Worm (Caenorhabditis elegans): Measurements from ENCODE around the gene str-136.

The str-136 gene

DNA sequence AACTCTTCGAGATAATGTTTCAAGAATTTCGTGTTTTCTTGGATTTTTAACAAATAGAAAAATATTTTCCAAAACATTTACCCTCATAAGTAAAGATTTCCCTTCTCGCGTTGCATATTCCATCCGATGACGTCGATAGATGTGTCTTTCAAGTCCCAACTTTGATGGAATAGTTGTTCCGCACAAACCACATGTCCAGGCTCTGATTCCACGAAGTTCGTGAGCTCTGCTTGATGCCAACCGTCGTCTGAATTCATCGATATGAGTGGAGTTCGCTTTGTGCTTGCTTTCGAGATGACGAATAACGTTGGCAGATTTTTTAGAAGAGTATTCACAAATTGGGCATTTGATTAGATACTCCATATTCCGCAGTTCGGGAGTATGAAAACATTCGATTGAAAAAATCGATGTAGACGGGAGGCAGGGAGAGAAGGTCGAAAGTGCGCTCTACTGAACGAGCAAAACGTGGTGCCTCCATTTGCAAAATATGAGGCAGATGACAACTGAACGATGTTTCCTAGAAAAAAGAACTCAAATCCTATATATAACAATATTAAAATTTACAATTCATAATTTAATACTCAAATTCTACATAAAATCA lies 22.3 kb upstream of the str-136 start, which contains the start of gene W02D7.6 (continued):
- peak in 2 of 3 experiments; percentile 13 to 57 for TF ChIP-seq dpl-1 (GFP tag; optimal IDR thresholded peaks at IDR 0.05)
- TF ChIP-seq ama-1 (optimal IDR thresholded peaks at IDR 0.05): peak; percentile 13
- TF ChIP-seq elt-3 (tag; optimal IDR thresholded peaks at IDR 0.05): no peak
- TF ChIP-seq nhr-47 (tag; optimal IDR thresholded peaks at IDR 0.05): peak; percentile 25
- TF ChIP-seq nhr-237 (tag; optimal IDR thresholded peaks at IDR 0.05): no peak
- no peak for TF ChIP-seq sptf-1 (tag; optimal IDR thresholded peaks at IDR 0.05)

DNA sequence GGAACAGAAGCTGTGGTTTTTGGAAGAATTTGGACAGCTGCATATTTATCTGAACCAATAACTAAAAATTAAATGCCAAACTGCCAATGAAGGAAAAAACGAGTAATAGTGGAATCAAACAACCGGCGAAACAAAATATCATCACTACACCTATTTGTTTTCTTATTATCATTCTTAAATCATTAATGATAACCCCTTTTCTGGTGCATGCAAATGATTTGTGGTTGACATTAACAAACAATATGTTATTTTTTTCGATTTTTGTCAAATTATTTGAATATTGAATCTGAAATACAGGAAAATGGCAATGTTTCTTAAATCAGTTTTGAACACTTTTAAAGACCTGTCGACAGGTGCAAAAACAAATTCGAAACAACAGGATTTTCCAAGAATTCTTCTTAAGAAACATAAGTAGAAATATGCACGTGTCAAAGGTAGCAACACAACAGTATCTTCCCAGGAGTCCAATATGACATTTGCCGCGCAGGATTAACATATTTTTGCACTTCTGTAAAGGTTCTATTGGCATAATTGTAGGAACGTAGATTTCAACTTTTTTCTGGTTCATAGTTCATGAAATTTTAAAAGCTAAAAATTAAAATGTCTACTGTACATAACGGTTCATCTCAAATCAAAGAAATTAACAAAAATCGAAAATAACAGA lies 20.6 kb upstream of the str-136 start, which contains the start of gene W02D7.5:
TSS of gene W02D7.5 (minus strand) at position 51 of the 664 bp plus-strand sequence.
- no peak for TF ChIP-seq vab-15 (tag; optimal IDR thresholded peaks at IDR 0.05)
- TF ChIP-seq alr-1 (tag; optimal IDR thresholded peaks at IDR 0.05; ENCODE audit: borderline replicate concordance): no peak
- TF ChIP-seq unc-86 (tag; optimal IDR thresholded peaks at IDR 0.05): no peak
- TF ChIP-seq efl-1 (optimal IDR thresholded peaks at IDR 0.05): no peak
- TF ChIP-seq efl-1 (GFP tag; optimal IDR thresholded peaks at IDR 0.05 in 1 of 2): peak in 1 of 2 experiments; percentile 69
- peak; percentile 68 for TF ChIP-seq hlh-4 (tag; optimal IDR thresholded peaks at IDR 0.05)
- no peak for TF ChIP-seq skn-1 (tag; optimal IDR thresholded peaks at IDR 0.05)
- no peak for TF ChIP-seq zip-4 (GFP tag; optimal IDR thresholded peaks at IDR 0.05)
- no peak for TF ChIP-seq unc-30 (tag; optimal IDR thresholded peaks at IDR 0.05)

DNA sequence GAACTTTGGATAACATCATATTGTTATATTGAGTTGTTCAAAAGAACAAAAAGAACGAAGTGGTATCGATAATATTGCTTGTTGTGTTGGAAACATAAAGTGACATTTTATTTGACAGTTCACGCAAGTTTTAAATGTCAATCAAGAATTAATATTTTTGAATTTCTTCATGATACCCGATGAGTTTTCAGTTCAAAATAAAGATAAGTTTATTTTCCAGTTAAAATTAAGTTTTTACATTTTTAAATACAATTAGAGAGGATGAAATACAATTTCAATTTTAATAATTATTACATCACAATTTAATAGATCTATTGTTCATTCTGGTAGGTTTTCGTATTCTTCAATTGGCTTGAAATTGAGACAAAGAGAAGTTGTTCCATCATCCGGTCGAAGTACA lies 18.8 kb upstream of the str-136 start, which contains the start of gene W02D7.4:
TSS of gene W02D7.4 (minus strand) at position 101 of the 400 bp plus-strand sequence.
- TF ChIP-seq Y116A8C.19 (tag; optimal IDR thresholded peaks at IDR 0.05; ENCODE audit: borderline replicate concordance): no peak
- TF ChIP-seq zip-4 (GFP tag; optimal IDR thresholded peaks at IDR 0.05): no peak
- TF ChIP-seq unc-30 (tag; optimal IDR thresholded peaks at IDR 0.05): no peak
- no peak for TF ChIP-seq aly-2 (tag; optimal IDR thresholded peaks at IDR 0.05)
- no peak for TF ChIP-seq sup-37 (GFP tag; optimal IDR thresholded peaks at IDR 0.05)
- TF ChIP-seq pag-3 (tag; optimal IDR thresholded peaks at IDR 0.05; ENCODE audit: borderline replicate concordance, insufficient read depth): no peak
- no peak for TF ChIP-seq egl-27 (tag; optimal IDR thresholded peaks at IDR 0.05)
- TF ChIP-seq nhr-20 (tag; optimal IDR thresholded peaks at IDR 0.05): no peak
- TF ChIP-seq blmp-1 (tag; optimal IDR thresholded peaks at IDR 0.05): no peak
- TF ChIP-seq mab-9 (GFP tag; IDR thresholded peaks at IDR 0.05): no peak
- no peak for TF ChIP-seq hlh-17 (GFP tag; optimal IDR thresholded peaks at IDR 0.05; ENCODE audit: borderline replicate concordance)
- TF ChIP-seq sox-4 (tag; optimal IDR thresholded peaks at IDR 0.05): no peak
- TF ChIP-seq jun-1 (tag; optimal IDR thresholded peaks at IDR 0.05): no peak
- no peak for TF ChIP-seq fkh-10 (GFP tag; optimal IDR thresholded peaks at IDR 0.05)
- TF ChIP-seq lir-3 (tag; optimal IDR thresholded peaks at IDR 0.05; ENCODE audit: poor library complexity): no peak

DNA sequence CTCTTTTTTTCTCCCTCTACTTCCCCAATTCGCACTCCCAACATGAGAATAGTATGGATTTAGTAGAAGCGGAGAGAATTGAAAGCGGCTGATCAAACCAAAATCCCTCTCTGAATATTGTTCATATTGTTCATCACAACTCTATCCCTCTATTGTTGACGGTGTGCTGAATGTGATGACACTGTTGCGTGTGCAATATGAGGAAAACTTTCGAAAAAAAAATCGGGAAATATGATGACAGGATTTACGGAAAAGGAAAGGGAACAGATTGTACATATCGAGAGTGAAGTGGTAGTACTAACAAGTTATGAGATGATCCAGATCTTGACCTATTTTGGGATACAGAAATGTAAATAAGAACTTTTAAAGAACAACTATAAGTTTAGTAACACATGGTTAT lies 17.1 kb upstream of the str-136 start, which contains the start of gene smex-1:
TSS of gene smex-1 (minus strand) at position 101 of the 400 bp plus-strand sequence.
- no peak for TF ChIP-seq skn-1 (tag; optimal IDR thresholded peaks at IDR 0.05)
- no peak for TF ChIP-seq efl-3 (GFP tag; optimal IDR thresholded peaks at IDR 0.05)
- no peak for TF ChIP-seq Y116A8C.19 (tag; optimal IDR thresholded peaks at IDR 0.05; ENCODE audit: borderline replicate concordance)
- TF ChIP-seq zag-1 (tag; optimal IDR thresholded peaks at IDR 0.05): no peak
- no peak for TF ChIP-seq nhr-84 (tag; optimal IDR thresholded peaks at IDR 0.05)
- no peak for TF ChIP-seq nhr-77 (tag; optimal IDR thresholded peaks at IDR 0.05)
- no peak for TF ChIP-seq sptf-1 (tag; optimal IDR thresholded peaks at IDR 0.05)
- no peak for TF ChIP-seq unc-30 (tag; optimal IDR thresholded peaks at IDR 0.05)
- TF ChIP-seq dsc-1 (tag; optimal IDR thresholded peaks at IDR 0.05): no peak
- TF ChIP-seq unc-130 (tag; optimal IDR thresholded peaks at IDR 0.05): no peak
- TF ChIP-seq vab-15 (tag; optimal IDR thresholded peaks at IDR 0.05): no peak

Data from whole organism, L1 larva.